Fruit fly (Drosophila melanogaster): Measurements from ENCODE around the gene Pde1c.

The Pde1c gene

dm6 chr2L:11813665-11814087 lies 114.7 kb downstream of the Pde1c start, which contains the start of gene CycY:
TSS of gene CycY (minus strand) at chr2L:11813780.
- TF ChIP-seq Pif1A (GFP tag; optimal IDR thresholded peaks at IDR 0.05) (no peak), CG8159 (tag; optimal IDR thresholded peaks at IDR 0.05) (peak; percentile 1)

dm6 chr2L:11812781-11813664 lies 115.3 kb downstream of the Pde1c start:
- peak; percentile 26 for TF ChIP-seq CG14655 (GFP tag; optimal IDR thresholded peaks at IDR 0.05)
- TF ChIP-seq CG32121 (GFP tag; IDR thresholded peaks at IDR 0.05): 0 out of 2 replicates have a peak, but pooled peaks have one; percentile 13
- TF ChIP-seq CG13204 (GFP tag; optimal IDR thresholded peaks at IDR 0.05): no peak
- TF ChIP-seq CG8301 (tag; optimal IDR thresholded peaks at IDR 0.05): peak; percentile 18
- no peak for TF ChIP-seq rn (GFP tag; IDR thresholded peaks at IDR 0.05)
- no peak for TF ChIP-seq CG9948 (tag; optimal IDR thresholded peaks at IDR 0.05)

DNA sequence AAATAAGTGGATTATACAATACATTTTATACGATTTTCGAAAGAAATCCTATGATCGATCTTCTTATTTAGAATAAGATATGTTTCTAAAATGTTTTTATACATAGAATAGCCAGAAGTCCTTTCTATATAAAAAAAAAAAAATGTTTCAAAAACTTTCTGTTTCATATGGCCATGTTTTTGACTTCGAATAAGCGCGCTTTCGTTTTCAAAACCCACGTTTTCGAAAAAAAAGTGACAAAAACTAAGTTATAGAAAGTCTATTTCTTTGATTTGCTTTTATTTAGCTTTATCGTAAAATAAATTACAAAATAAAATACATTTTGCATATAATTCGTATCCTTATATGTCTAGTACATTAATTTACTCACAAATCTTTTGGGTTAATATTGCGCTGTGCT lies 118.5 kb downstream of the Pde1c start:
- TF ChIP-seq Snoo (tag; optimal IDR thresholded peaks at IDR 0.05) (no peak), CG15710 (tag; optimal IDR thresholded peaks at IDR 0.05) (no peak), CG12605 (GFP tag; IDR thresholded peaks at IDR 0.05) (no peak), Pif1B (GFP tag; optimal IDR thresholded peaks at IDR 0.05) (no peak), gl (tag; optimal IDR thresholded peaks at IDR 0.05) (no peak), EcR (GFP tag; optimal IDR thresholded peaks at IDR 0.05) (no peak), fd96Ca (GFP tag; IDR thresholded peaks at IDR 0.05) (no peak), CG10348 (GFP tag; IDR thresholded peaks at IDR 0.05) (no peak), CG8159 (tag; optimal IDR thresholded peaks at IDR 0.05) (no peak), CG4496 (GFP tag; IDR thresholded peaks at IDR 0.05) (no peak), CG9948 (tag; optimal IDR thresholded peaks at IDR 0.05) (no peak), Pif1A (GFP tag; optimal IDR thresholded peaks at IDR 0.05) (no peak), CG32121 (GFP tag; IDR thresholded peaks at IDR 0.05) (no peak), CG13204 (GFP tag; optimal IDR thresholded peaks at IDR 0.05) (no peak), CG14655 (GFP tag; optimal IDR thresholded peaks at IDR 0.05) (no peak)

DNA sequence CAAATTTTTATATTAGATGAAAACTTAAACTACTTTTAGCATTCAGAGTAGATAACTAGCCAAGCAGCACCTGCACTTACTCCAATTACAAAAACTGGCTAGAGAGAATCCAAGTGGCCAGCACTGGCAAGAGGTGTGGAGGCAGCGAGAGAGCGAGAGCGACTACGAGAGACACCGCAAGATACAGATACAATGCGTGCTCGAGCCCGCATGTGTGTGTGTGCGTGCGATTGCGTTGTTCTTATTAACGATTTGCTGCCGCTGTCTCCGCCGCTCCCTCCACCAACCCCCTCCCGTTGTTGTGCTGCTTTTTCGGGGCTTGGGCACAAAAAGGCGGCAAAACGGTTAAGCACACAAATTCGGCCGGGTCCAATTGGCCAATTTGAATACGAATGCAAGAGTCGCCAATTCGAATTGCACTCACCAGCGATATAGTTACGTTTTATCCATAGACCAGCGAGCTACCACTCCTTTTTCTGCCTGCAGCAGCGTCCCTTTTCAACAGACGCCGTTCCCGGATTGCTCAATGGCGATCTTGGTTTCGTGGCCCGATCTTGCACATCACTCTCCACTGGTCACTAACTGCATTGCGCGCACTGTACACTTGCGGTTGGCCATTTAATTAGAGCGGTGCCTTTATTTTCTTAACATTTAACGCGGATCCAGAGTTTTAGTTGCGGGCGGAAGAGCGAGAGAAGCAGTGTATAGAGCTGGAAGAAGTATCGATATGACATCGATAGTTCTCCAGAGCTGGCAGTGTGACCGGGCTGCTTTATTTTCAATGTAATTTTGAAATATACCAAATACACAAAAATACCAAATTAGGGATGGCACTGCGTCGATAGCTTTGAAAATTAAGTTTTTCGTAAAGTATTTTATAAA lies 119.4 kb downstream of the Pde1c start, which contains the start of gene crol:
TSS of gene crol (minus strand) at position 737 of the 882 bp plus-strand sequence.
- no peak for TF ChIP-seq Snoo (tag; optimal IDR thresholded peaks at IDR 0.05)
- TF ChIP-seq CG14655 (GFP tag; optimal IDR thresholded peaks at IDR 0.05): no peak
- no peak for TF ChIP-seq CG17806 (tag; optimal IDR thresholded peaks at IDR 0.05)
- peak; percentile 48; the same call in 1 of the 3 replicates for TF ChIP-seq CG4496 (GFP tag; IDR thresholded peaks at IDR 0.05)
- TF ChIP-seq Pif1B (GFP tag; optimal IDR thresholded peaks at IDR 0.05): no peak
- TF ChIP-seq rn (GFP tag; IDR thresholded peaks at IDR 0.05): no peak
- no peak for TF ChIP-seq CG8159 (tag; optimal IDR thresholded peaks at IDR 0.05)
- peak; percentile 9 for TF ChIP-seq EcR (GFP tag; optimal IDR thresholded peaks at IDR 0.05)
- peak; percentile 34; the same call in 1 of the 2 replicates for TF ChIP-seq CG32121 (GFP tag; IDR thresholded peaks at IDR 0.05)
- TF ChIP-seq CG12605 (GFP tag; IDR thresholded peaks at IDR 0.05): peak; percentile 54
- peak; percentile 64; the same call in 1 of the 3 replicates for TF ChIP-seq fd96Ca (GFP tag; IDR thresholded peaks at IDR 0.05)
- TF ChIP-seq CG13204 (GFP tag; optimal IDR thresholded peaks at IDR 0.05): peak; percentile 84
- TF ChIP-seq D1 (tag; optimal IDR thresholded peaks at IDR 0.05): peak; percentile 39
- TF ChIP-seq CG10348 (GFP tag; IDR thresholded peaks at IDR 0.05): no peak
- no peak for TF ChIP-seq Pif1A (GFP tag; optimal IDR thresholded peaks at IDR 0.05)
- no peak for TF ChIP-seq CG9948 (tag; optimal IDR thresholded peaks at IDR 0.05)
- TF ChIP-seq CG15710 (tag; optimal IDR thresholded peaks at IDR 0.05): no peak
- no peak for TF ChIP-seq CG34367 (tag; optimal IDR thresholded peaks at IDR 0.05)
- TF ChIP-seq CG8301 (tag; optimal IDR thresholded peaks at IDR 0.05): no peak
- peak; percentile 19; the same call in 1 of the 2 replicates for TF ChIP-seq Ets98B (GFP tag; IDR thresholded peaks at IDR 0.05)
- no peak for TF ChIP-seq gl (tag; optimal IDR thresholded peaks at IDR 0.05)

DNA sequence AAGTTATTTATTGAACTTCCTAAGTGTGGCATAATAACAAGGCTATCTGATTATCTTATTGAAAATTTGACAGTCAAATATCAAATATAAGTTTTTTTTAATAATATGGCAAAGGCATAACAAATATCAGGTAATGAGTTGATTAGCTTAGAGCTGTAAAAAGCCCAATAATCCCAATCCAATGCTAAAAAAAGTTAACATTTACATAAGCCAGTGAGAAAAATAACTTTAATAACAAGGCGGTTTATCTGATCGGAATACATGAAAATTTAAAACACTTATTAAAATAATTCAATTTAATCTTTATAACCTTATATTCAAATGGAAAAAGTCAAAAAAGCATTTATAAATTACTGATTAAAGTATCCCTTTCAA lies 120.1 kb downstream of the Pde1c start:
- TF ChIP-seq fd96Ca (GFP tag; IDR thresholded peaks at IDR 0.05) (no peak), CG14655 (GFP tag; optimal IDR thresholded peaks at IDR 0.05) (no peak), CG9948 (tag; optimal IDR thresholded peaks at IDR 0.05) (no peak)

DNA sequence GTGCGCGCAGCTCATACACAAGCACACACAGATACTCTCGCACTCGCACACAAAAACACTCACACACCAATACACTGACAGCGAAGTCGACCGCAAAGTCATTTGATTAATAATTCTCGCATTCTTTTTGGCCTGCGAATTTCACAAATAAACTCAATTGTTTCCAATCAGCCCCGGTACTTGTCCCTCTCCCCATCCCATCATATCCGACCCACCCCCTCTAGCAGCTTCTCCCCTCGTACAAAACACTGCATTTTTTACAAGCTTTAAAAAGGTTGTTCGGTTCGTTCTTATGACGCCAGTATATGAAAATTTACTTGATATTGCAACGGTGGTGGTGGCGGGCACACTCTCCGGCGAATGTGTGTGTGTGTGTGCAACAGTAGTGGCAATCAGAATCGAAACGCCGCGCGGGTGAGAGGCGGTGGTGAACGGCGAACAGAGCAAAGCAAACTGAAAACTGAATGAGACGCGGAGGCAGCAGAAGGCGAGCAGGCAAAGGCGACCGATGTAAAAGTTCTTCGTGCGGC lies 120.6 kb downstream of the Pde1c start:
- TF ChIP-seq CG15710 (tag; optimal IDR thresholded peaks at IDR 0.05): no peak
- peak; percentile 9 for TF ChIP-seq CG17806 (tag; optimal IDR thresholded peaks at IDR 0.05)
- TF ChIP-seq Snoo (tag; optimal IDR thresholded peaks at IDR 0.05): peak; percentile 5
- TF ChIP-seq CG8159 (tag; optimal IDR thresholded peaks at IDR 0.05): no peak
- TF ChIP-seq EcR (GFP tag; optimal IDR thresholded peaks at IDR 0.05): peak; percentile 71
- peak; percentile 51; the same call in 1 of the 3 replicates for TF ChIP-seq CG4496 (GFP tag; IDR thresholded peaks at IDR 0.05)
- TF ChIP-seq CG10348 (GFP tag; IDR thresholded peaks at IDR 0.05): no peak
- TF ChIP-seq CG12605 (GFP tag; IDR thresholded peaks at IDR 0.05): peak; percentile 50
- TF ChIP-seq Pif1A (GFP tag; optimal IDR thresholded peaks at IDR 0.05): no peak
- no peak for TF ChIP-seq CG34367 (tag; optimal IDR thresholded peaks at IDR 0.05)
- TF ChIP-seq CG14655 (GFP tag; optimal IDR thresholded peaks at IDR 0.05): peak; percentile 12
- no peak for TF ChIP-seq CG8301 (tag; optimal IDR thresholded peaks at IDR 0.05)
- peak; percentile 25 for TF ChIP-seq Ets98B (GFP tag; IDR thresholded peaks at IDR 0.05)
- TF ChIP-seq CG32121 (GFP tag; IDR thresholded peaks at IDR 0.05): peak; percentile 70
- TF ChIP-seq CG13204 (GFP tag; optimal IDR thresholded peaks at IDR 0.05): peak; percentile 75
- TF ChIP-seq Pif1B (GFP tag; optimal IDR thresholded peaks at IDR 0.05): peak; percentile 44
- TF ChIP-seq D1 (tag; optimal IDR thresholded peaks at IDR 0.05): no peak
- no peak for TF ChIP-seq gl (tag; optimal IDR thresholded peaks at IDR 0.05)
- TF ChIP-seq fd96Ca (GFP tag; IDR thresholded peaks at IDR 0.05): peak; percentile 60; the same call in 1 of the 3 replicates
- no peak for TF ChIP-seq rn (GFP tag; IDR thresholded peaks at IDR 0.05)
- no peak for TF ChIP-seq CG9948 (tag; optimal IDR thresholded peaks at IDR 0.05)

All from whole organism, pupa.